Worm (Caenorhabditis elegans) whole organism, young adult: ENCODE results near the gene C48B4.13.

ENCODE experiments used
- C17E4.6 ChIP-seq: fragments of 200-800 bp; sonication (Bioruptor generic); IDR thresholded peaks from 2 replicates; pipeline ENCODE4 v1.3.6; 2022; ENCODE audit warnings: missing genetic modification reagents, missing genetic modification characterization, missing compliant biosample characterization
- F10E7.11 ChIP-seq: sonication (generic microtip); optimal IDR thresholded peaks from 2 replicates; lab custom pipeline; 2017; ENCODE audit warnings: mild to moderate bottlenecking, missing genetic modification characterization, moderate library complexity, missing compliant biosample characterization
- F55B11.4 ChIP-seq: sonication (generic microtip); optimal IDR thresholded peaks from 2 replicates; lab custom pipeline; 2016; ENCODE audit warnings: missing compliant biosample characterization, missing genetic modification characterization, borderline replicate concordance; ENCODE audit not compliant: insufficient read depth
- ama-1 ChIP-seq, 3 experiments: fragments of 150-350 bp in 1 of 3; sonication (generic microtip) in 2 of 3; optimal IDR thresholded peaks; 2 replicates each; lab custom pipeline; 2014 to 2018; ENCODE audit warnings: missing biosample characterization in 2 of 3, missing genetic modification characterization in 2 of 3, missing genetic modification reagents in 2 of 3
- bed-2 ChIP-seq: fragments of 200-800 bp; sonication (Bioruptor generic); IDR thresholded peaks from 2 replicates; pipeline ENCODE4 v1.3.6; 2022; ENCODE audit warnings: missing genetic modification reagents, missing genetic modification characterization, missing compliant biosample characterization
- efl-1 ChIP-seq: fragments of 150-350 bp; optimal IDR thresholded peaks from 2 replicates; lab custom pipeline; 2014; ENCODE audit warnings: missing biosample characterization, missing genetic modification reagents, missing genetic modification characterization
- ets-4 ChIP-seq: fragments of 200-800 bp; sonication (Bioruptor generic); optimal IDR thresholded peaks from 2 replicates; lab custom pipeline; 2018; ENCODE audit warnings: mild to moderate bottlenecking, missing genetic modification characterization, missing compliant biosample characterization
- lag-1 ChIP-seq: fragments of 200-800 bp; sonication (Bioruptor generic); IDR thresholded peaks from 2 replicates; pipeline ENCODE4 v1.3.6; 2022; ENCODE audit warnings: missing genetic modification reagents, missing genetic modification characterization, missing compliant biosample characterization
- madf-8 ChIP-seq: fragments of 200-800 bp; sonication (Bioruptor generic); conservative IDR thresholded peaks from 2 replicates; pipeline ENCODE4 v1.3.6; 2022; ENCODE audit warnings: missing genetic modification reagents, missing genetic modification characterization, missing compliant biosample characterization
- snpc-4 ChIP-seq, 5 experiments: fragments of 150-350 bp in 1 of 5; sonication (generic microtip) in 4 of 5; optimal IDR thresholded peaks; 2 replicates each; lab custom pipeline; 2014 to 2018; ENCODE audit warnings: missing genetic modification characterization in 5 of 5, missing biosample characterization in 3 of 5, antibody characterized with exemption in 2 of 5, mild to moderate bottlenecking in 2 of 5, missing compliant biosample characterization in 2 of 5, missing genotype in 2 of 5, moderate library complexity in 2 of 5, missing genetic modification reagents in 1 of 5
- tbx-9 ChIP-seq: sonication (generic microtip); optimal IDR thresholded peaks from 2 replicates; lab custom pipeline; 2016; ENCODE audit warnings: borderline replicate concordance, missing genetic modification characterization, inconsistent platforms, missing compliant biosample characterization
- unc-62 ChIP-seq: fragments of 150-350 bp; optimal IDR thresholded peaks from 2 replicates; lab custom pipeline; 2014; ENCODE audit warnings: missing biosample characterization, missing genetic modification reagents, missing genetic modification characterization
- ztf-6 ChIP-seq: fragments of 200-800 bp; sonication (Bioruptor generic); IDR thresholded peaks from 2 replicates; pipeline ENCODE4 v1.3.6; 2022; ENCODE audit warnings: missing genetic modification reagents, missing genetic modification characterization, missing compliant biosample characterization

DNA sequence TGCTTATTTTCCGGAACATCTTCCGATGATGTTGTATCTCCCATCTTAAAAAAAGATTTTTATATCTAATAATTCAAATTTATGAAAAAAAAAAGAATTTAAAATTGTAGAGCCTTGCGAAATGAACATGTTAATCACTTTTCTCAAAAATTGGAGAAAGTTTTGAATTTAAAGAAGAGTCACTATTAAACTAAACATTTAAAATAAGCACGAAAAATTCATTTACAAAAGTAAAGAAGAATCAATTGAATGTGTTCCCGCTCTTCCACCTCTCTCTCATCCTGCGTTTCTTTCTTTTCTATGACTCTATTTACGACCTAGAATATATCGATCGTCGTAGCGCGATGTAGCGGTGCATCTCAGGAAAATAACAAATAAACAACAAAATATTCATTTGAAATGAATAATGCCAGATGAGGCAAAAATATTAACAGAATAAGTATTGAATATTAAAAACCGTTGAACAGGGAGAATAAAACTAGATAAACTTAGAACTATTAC is 29.8 kb upstream of the C48B4.13 start, which contains the start of gene ZK1098.3:
- TF ChIP-seq snpc-4 (GFP tag; optimal IDR thresholded peaks at IDR 0.05; lab: Kevin White, UChicago) (no peak), snpc-4 (tag; optimal IDR thresholded peaks at IDR 0.05; lab: Kevin White, UChicago) (no peak), F55B11.4 (tag; lab: Kevin White, UChicago) (no peak), ztf-6 (GFP tag; lab: Robert Waterston, UW) (no peak), madf-8 (no peak), ama-1 (optimal IDR thresholded peaks at IDR 0.05; lab: Kevin White, UChicago) (no peak), ama-1 (GFP tag; optimal IDR thresholded peaks at IDR 0.05; lab: Kevin White, UChicago) (no peak), C17E4.6 (GFP tag; lab: Robert Waterston, UW) (no peak), tbx-9 (tag; lab: Kevin White, UChicago) (no peak), ets-4 (GFP tag; lab: Kevin White, UChicago) (no peak), unc-62 (no peak), efl-1 (no peak), lag-1 (no peak), bed-2 (GFP tag; lab: Robert Waterston, UW) (no peak), F10E7.11 (tag; lab: Kevin White, UChicago) (no peak)
